Worm (Caenorhabditis elegans) whole organism, L1 larva: Measurements from ENCODE around the gene cgt-3.

Experiments
- aly-2 ChIP-seq: fragments of 150-350 bp; optimal IDR thresholded peaks from 2 replicates; lab custom pipeline; 2014; ENCODE audit warnings: missing biosample characterization, missing genetic modification characterization
- irx-1 ChIP-seq: sonication (generic microtip); optimal IDR thresholded peaks from 2 replicates; lab custom pipeline; 2016; ENCODE audit warnings: missing genetic modification characterization, missing compliant biosample characterization
- mdl-1 ChIP-seq, 2 experiments: fragments of 150-350 bp; optimal IDR thresholded peaks; 2 replicates each; lab custom pipeline; 2014 to 2017; ENCODE audit warnings: missing biosample characterization in 2 of 2, missing genetic modification characterization in 2 of 2, inconsistent platforms in 1 of 2
- nhr-77 ChIP-seq: fragments of 150-350 bp; optimal IDR thresholded peaks from 2 replicates; lab custom pipeline; 2014; ENCODE audit warnings: missing biosample characterization, missing genetic modification characterization
- skn-1 ChIP-seq: fragments of 150-350 bp; optimal IDR thresholded peaks from 2 replicates; lab custom pipeline; 2014; ENCODE audit warnings: missing biosample characterization, missing genetic modification characterization
- unc-130 ChIP-seq: fragments of 150-350 bp; optimal IDR thresholded peaks from 2 replicates; lab custom pipeline; 2017; ENCODE audit warnings: missing biosample characterization, missing genetic modification characterization, inconsistent platforms
- unc-86 ChIP-seq: sonication (generic microtip); optimal IDR thresholded peaks from 2 replicates; lab custom pipeline; 2016; ENCODE audit warnings: missing genetic modification characterization, missing compliant biosample characterization
- zag-1 ChIP-seq: fragments of 150-350 bp; optimal IDR thresholded peaks from 2 replicates; lab custom pipeline; 2014; ENCODE audit warnings: missing biosample characterization, missing genetic modification characterization
- zip-4 ChIP-seq: fragments of 200-800 bp; sonication (Bioruptor generic); optimal IDR thresholded peaks from 2 replicates; lab custom pipeline; 2018; ENCODE audit warnings: mild to moderate bottlenecking, missing genetic modification characterization, moderate library complexity, missing compliant biosample characterization
- ztf-11 ChIP-seq, 2 experiments: sonication (generic microtip); optimal IDR thresholded peaks; 2 replicates each; lab custom pipeline; 2016 to 2017; ENCODE audit warnings: missing genetic modification characterization in 2 of 2, missing biosample characterization in 1 of 2, missing compliant biosample characterization in 1 of 2
- ztf-4 ChIP-seq: fragments of 150-350 bp; optimal IDR thresholded peaks from 2 replicates; lab custom pipeline; 2014; ENCODE audit warnings: missing biosample characterization, missing genetic modification characterization

DNA sequence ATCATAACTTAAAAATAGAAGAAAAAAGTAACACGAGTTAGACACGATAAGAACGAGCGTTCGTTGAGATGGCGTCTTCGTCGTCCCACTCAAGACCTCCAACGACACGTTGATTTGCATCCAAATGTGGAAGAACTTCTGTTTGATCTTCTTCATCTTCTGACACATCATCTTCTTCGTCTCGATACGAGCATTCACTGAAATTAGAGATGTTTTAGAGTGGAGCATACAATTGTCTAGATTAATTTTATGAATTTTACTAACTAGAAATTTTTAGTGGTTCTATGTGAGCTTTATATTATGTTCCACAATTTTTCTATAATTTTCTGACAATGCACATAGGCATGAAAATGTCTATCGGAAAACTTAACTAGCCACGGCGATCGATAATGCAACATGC lies 34.7 kb downstream of the cgt-3 start:
- TF ChIP-seq aly-2 (tag; lab: Kevin White, UChicago) (no peak), zag-1 (tag; lab: Kevin White, UChicago) (no peak), ztf-4 (tag; lab: Kevin White, UChicago) (no peak), unc-130 (tag; lab: Kevin White, UChicago) (no peak), ztf-11 (tag; optimal IDR thresholded peaks at IDR 0.05; lab: Kevin White, UChicago) (no peak), zip-4 (GFP tag; lab: Kevin White, UChicago) (no peak), unc-86 (no peak), mdl-1 (tag; optimal IDR thresholded peaks at IDR 0.05; lab: Kevin White, UChicago) (no peak), nhr-77 (tag; lab: Kevin White, UChicago) (no peak), irx-1 (no peak), skn-1 (no peak)
